Fruit fly (Drosophila melanogaster) whole organism, pupa: Measurements from ENCODE around the gene Spn28B.

Source experiments
- CG10348 ChIP-seq: fragments of 200-800 bp; sonication (Bioruptor generic); IDR thresholded peaks from 2 replicates; pipeline ENCODE4 v1.3.6; 2022; ENCODE audit warnings: missing biosample characterization, missing genetic modification characterization
- CG12605 ChIP-seq: fragments of 200-800 bp; sonication (Bioruptor generic); IDR thresholded peaks from 2 replicates; pipeline ENCODE4 v1.3.6; 2022; ENCODE audit warnings: missing biosample characterization, missing genetic modification characterization
- CG13204 ChIP-seq: fragments of 200-800 bp; sonication (Bioruptor generic); optimal IDR thresholded peaks from 2 replicates; lab custom pipeline; 2018; ENCODE audit warnings: missing biosample characterization, mild to moderate bottlenecking, missing genetic modification characterization, moderate library complexity
- CG14655 ChIP-seq: fragments of 200-800 bp; sonication (Bioruptor generic); optimal IDR thresholded peaks from 3 replicates; lab custom pipeline; 2017; ENCODE audit warnings: mild to moderate bottlenecking, missing biosample characterization, missing genetic modification reagents, missing genetic modification characterization
- CG15710 ChIP-seq: fragments of 200-800 bp; sonication (Bioruptor generic); optimal IDR thresholded peaks from 2 replicates; lab custom pipeline; 2018; ENCODE audit warnings: missing biosample characterization, mild to moderate bottlenecking, missing genetic modification characterization, moderate library complexity
- CG17806 ChIP-seq: fragments of 200-800 bp; sonication (Bioruptor generic); optimal IDR thresholded peaks from 2 replicates; lab custom pipeline; 2018; ENCODE audit warnings: missing biosample characterization, mild to moderate bottlenecking, missing genetic modification characterization, moderate library complexity
- CG32121 ChIP-seq: fragments of 200-800 bp; sonication (Bioruptor generic); IDR thresholded peaks from 2 replicates; pipeline ENCODE4 v1.3.6; 2022; ENCODE audit warnings: missing biosample characterization, missing genetic modification characterization
- CG34367 ChIP-seq: fragments of 200-800 bp; sonication (Bioruptor generic); optimal IDR thresholded peaks from 2 replicates; lab custom pipeline; 2018; ENCODE audit warnings: missing biosample characterization, mild to moderate bottlenecking, missing genetic modification characterization
- CG4496 ChIP-seq: fragments of 200-800 bp; sonication (Bioruptor generic); IDR thresholded peaks from 3 replicates; pipeline ENCODE4 v1.3.6; 2022; ENCODE audit warnings: missing biosample characterization, missing genetic modification characterization
- CG8159 ChIP-seq: fragments of 200-800 bp; sonication (Bioruptor generic); optimal IDR thresholded peaks from 3 replicates; lab custom pipeline; 2018; ENCODE audit warnings: missing biosample characterization, mild to moderate bottlenecking, missing genetic modification characterization, moderate library complexity
- CG8301 ChIP-seq: fragments of 200-800 bp; sonication (Bioruptor generic); optimal IDR thresholded peaks from 2 replicates; lab custom pipeline; 2018; ENCODE audit warnings: missing biosample characterization, mild to moderate bottlenecking, missing genetic modification characterization
- CG9948 ChIP-seq: fragments of 200-800 bp; sonication (Bioruptor generic); optimal IDR thresholded peaks from 2 replicates; lab custom pipeline; 2018; ENCODE audit warnings: missing biosample characterization, mild to moderate bottlenecking, missing genetic modification characterization, moderate library complexity
- D1 ChIP-seq: fragments of 200-800 bp; sonication (Bioruptor generic); optimal IDR thresholded peaks from 2 replicates; lab custom pipeline; 2018; ENCODE audit warnings: missing biosample characterization, mild to moderate bottlenecking, missing genetic modification characterization, moderate library complexity
- EcR ChIP-seq: fragments of 200-800 bp; sonication (Bioruptor generic); optimal IDR thresholded peaks from 3 replicates; lab custom pipeline; 2019; ENCODE audit warnings: missing biosample characterization, missing genetic modification characterization, mild to moderate bottlenecking, moderate library complexity, missing genetic modification reagents
- Ets98B ChIP-seq: fragments of 200-800 bp; sonication (Bioruptor generic); IDR thresholded peaks from 2 replicates; pipeline ENCODE4 v1.3.6; 2022; ENCODE audit warnings: missing biosample characterization, missing genetic modification characterization
- Pif1A ChIP-seq: fragments of 200-800 bp; sonication (Bioruptor generic); optimal IDR thresholded peaks from 3 replicates; lab custom pipeline; 2016; ENCODE audit warnings: missing biosample characterization, missing genetic modification characterization
- Pif1B ChIP-seq: fragments of 200-800 bp; sonication (Bioruptor generic); optimal IDR thresholded peaks from 3 replicates; lab custom pipeline; 2016; ENCODE audit warnings: missing biosample characterization, missing genetic modification characterization
- Snoo ChIP-seq: fragments of 200-800 bp; sonication (Bioruptor generic); optimal IDR thresholded peaks from 3 replicates; lab custom pipeline; 2017; ENCODE audit warnings: missing biosample characterization, mild to moderate bottlenecking, missing genetic modification characterization, inconsistent platforms
- fd96Ca ChIP-seq: fragments of 200-800 bp; sonication (Bioruptor generic); IDR thresholded peaks from 3 replicates; pipeline ENCODE4 v1.3.6; 2022; ENCODE audit warnings: missing biosample characterization, missing genetic modification characterization
- gl ChIP-seq: fragments of 200-800 bp; sonication (Bioruptor generic); optimal IDR thresholded peaks from 2 replicates; lab custom pipeline; 2018; ENCODE audit warnings: missing biosample characterization, mild to moderate bottlenecking, missing genetic modification characterization
- rn ChIP-seq: fragments of 200-800 bp; sonication (Bioruptor generic); IDR thresholded peaks from 2 replicates; pipeline ENCODE4 v1.3.6; 2022; ENCODE audit warnings: missing biosample characterization, missing genetic modification characterization

The Spn28B gene

DNA sequence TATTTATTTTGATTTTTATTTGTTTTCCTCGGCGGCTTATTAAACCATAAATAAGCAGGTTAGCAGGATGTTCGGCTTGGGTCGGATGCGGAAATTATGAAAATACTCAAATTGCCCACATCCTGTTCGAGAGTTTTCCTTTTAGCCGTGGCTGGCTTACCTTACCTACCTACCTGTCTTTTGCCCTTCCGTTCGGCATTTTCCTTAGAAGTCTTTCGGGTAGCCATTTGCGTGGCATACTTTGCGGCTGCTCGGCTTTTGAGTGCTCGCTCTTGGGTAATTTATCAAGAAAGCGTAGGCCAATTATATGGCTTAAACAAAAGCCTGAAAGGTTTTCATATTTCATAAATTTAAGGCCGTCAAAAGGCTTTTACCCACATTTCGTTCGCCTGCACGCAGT, 11.1 kb downstream of the Spn28B start:
- TF ChIP-seq fd96Ca (GFP tag; lab: Robert Waterston, UW), result no peak
- no peak for TF ChIP-seq EcR (GFP tag; lab: Kevin White, UChicago)
- no peak for TF ChIP-seq CG12605 (GFP tag; lab: Robert Waterston, UW)
- no peak for TF ChIP-seq CG14655 (GFP tag; lab: Kevin White, UChicago)
- TF ChIP-seq CG10348 (GFP tag; lab: Robert Waterston, UW), result no peak
- no peak for TF ChIP-seq CG15710 (tag; lab: Kevin White, UChicago)
- no peak for TF ChIP-seq D1
- no peak for TF ChIP-seq CG17806
- TF ChIP-seq Ets98B (GFP tag; lab: Robert Waterston, UW), result no peak
- no peak for TF ChIP-seq CG9948 (tag; lab: Kevin White, UChicago)
- TF ChIP-seq CG13204 (GFP tag; lab: Kevin White, UChicago), result no peak
- no peak for TF ChIP-seq gl (tag; lab: Kevin White, UChicago)
- no peak for TF ChIP-seq CG34367 (tag; lab: Kevin White, UChicago)
- no peak for TF ChIP-seq rn
- no peak for TF ChIP-seq Snoo (tag; lab: Kevin White, UChicago)
- TF ChIP-seq CG8159 (tag; lab: Kevin White, UChicago), result no peak
- no peak for TF ChIP-seq CG8301 (tag; lab: Kevin White, UChicago)
- TF ChIP-seq Pif1B (GFP tag; lab: Kevin White, UChicago), result no peak
- no peak for TF ChIP-seq CG4496
- TF ChIP-seq, all 21 proteins: peak for 0

DNA sequence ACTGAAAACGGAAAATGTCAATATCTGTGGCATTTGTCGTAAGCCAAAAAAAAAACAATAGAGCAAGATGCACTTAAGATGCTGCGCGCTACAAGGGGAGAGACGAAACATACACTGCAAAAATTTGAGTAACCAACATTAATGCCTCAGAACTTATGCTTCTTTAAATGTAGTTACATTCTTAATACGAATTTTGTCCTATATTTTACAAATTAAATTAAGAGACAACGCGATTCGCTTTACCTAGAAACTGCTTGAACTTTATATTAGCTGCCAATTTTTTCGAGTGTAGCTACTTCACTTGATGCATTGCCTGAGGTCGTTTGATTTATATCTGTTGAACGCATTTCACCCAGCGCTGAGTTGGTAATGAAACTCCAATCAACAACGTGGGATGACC, 15.1 kb downstream of the Spn28B start:
- TF ChIP-seq CG9948 (tag; lab: Kevin White, UChicago), result peak; percentile 38
- TF ChIP-seq Ets98B (GFP tag; lab: Robert Waterston, UW), result peak; percentile 73
- peak; percentile 65 for TF ChIP-seq CG32121 (GFP tag; lab: Robert Waterston, UW)
- peak; percentile 54 for TF ChIP-seq CG17806
- peak; percentile 21 for TF ChIP-seq CG34367 (tag; lab: Kevin White, UChicago)
- peak; percentile 65; the same call in 2 of the 3 replicates for TF ChIP-seq fd96Ca (GFP tag; lab: Robert Waterston, UW)
- no peak for TF ChIP-seq gl (tag; lab: Kevin White, UChicago)
- no peak for TF ChIP-seq CG13204 (GFP tag; lab: Kevin White, UChicago)
- TF ChIP-seq EcR (GFP tag; lab: Kevin White, UChicago), result no peak
- TF ChIP-seq Snoo (tag; lab: Kevin White, UChicago), result peak; percentile 70
- TF ChIP-seq rn, result peak; percentile 31; the same call in 1 of the 2 replicates
- TF ChIP-seq CG8159 (tag; lab: Kevin White, UChicago), result peak; percentile 51
- peak; percentile 50 for TF ChIP-seq CG15710 (tag; lab: Kevin White, UChicago)
- TF ChIP-seq D1, result no peak
- peak; percentile 63 for TF ChIP-seq CG8301 (tag; lab: Kevin White, UChicago)
- peak; percentile 70 for TF ChIP-seq Pif1A (GFP tag; lab: Kevin White, UChicago)
- peak; percentile 58 for TF ChIP-seq Pif1B (GFP tag; lab: Kevin White, UChicago)
- no peak for TF ChIP-seq CG10348 (GFP tag; lab: Robert Waterston, UW)
- TF ChIP-seq CG4496, result peak; percentile 76
- peak; percentile 66 for TF ChIP-seq CG14655 (GFP tag; lab: Kevin White, UChicago)
- TF ChIP-seq CG12605 (GFP tag; lab: Robert Waterston, UW), result peak; percentile 58; the same call in 1 of the 2 replicates
- TF ChIP-seq, all 21 proteins: peak for 16

- TF ChIP-seq CG32121 (GFP tag; lab: Robert Waterston, UW) (peak; percentile 53), Ets98B (GFP tag; lab: Robert Waterston, UW) (peak; percentile 60), CG8159 (tag; lab: Kevin White, UChicago) (no peak), D1 (no peak), fd96Ca (GFP tag; lab: Robert Waterston, UW) (0 out of 3 replicates have a peak, but pooled peaks have one; percentile 47), CG8301 (tag; lab: Kevin White, UChicago) (peak; percentile 30), Pif1A (GFP tag; lab: Kevin White, UChicago) (peak; percentile 1)
These were observed 15.7 kb downstream of the Spn28B start for dm6 chr2L:7597431-7597830.

- peak; percentile 29 for TF ChIP-seq CG17806
- TF ChIP-seq EcR (GFP tag; lab: Kevin White, UChicago), result peak; percentile 8
- TF ChIP-seq CG32121 (GFP tag; lab: Robert Waterston, UW), result peak; percentile 10; the same call in 1 of the 2 replicates
- TF ChIP-seq rn, result no peak
- TF ChIP-seq Pif1A (GFP tag; lab: Kevin White, UChicago), result no peak
- TF ChIP-seq CG8159 (tag; lab: Kevin White, UChicago), result peak; percentile 4
- peak; percentile 8; the same call in 1 of the 3 replicates for TF ChIP-seq CG4496
- TF ChIP-seq fd96Ca (GFP tag; lab: Robert Waterston, UW), result no peak
- TF ChIP-seq Ets98B (GFP tag; lab: Robert Waterston, UW), result peak; percentile 4
- peak; percentile 34 for TF ChIP-seq CG9948 (tag; lab: Kevin White, UChicago)
- no peak for TF ChIP-seq D1
- peak; percentile 27; the same call in 1 of the 2 replicates for TF ChIP-seq CG12605 (GFP tag; lab: Robert Waterston, UW)
These were observed 16.5 kb downstream of the Spn28B start for dm6 chr2L:7598260-7598659.

dm6 chr2L:7598697-7599096, 17.0 kb downstream of the Spn28B start:
- peak; percentile 61 for TF ChIP-seq CG14655 (GFP tag; lab: Kevin White, UChicago)
- TF ChIP-seq CG34367 (tag; lab: Kevin White, UChicago), result peak; percentile 18
- TF ChIP-seq gl (tag; lab: Kevin White, UChicago), result no peak
- peak; percentile 88 for TF ChIP-seq CG4496
- no peak for TF ChIP-seq EcR (GFP tag; lab: Kevin White, UChicago)
- peak; percentile 51; the same call in 1 of the 2 replicates for TF ChIP-seq CG12605 (GFP tag; lab: Robert Waterston, UW)
- TF ChIP-seq CG13204 (GFP tag; lab: Kevin White, UChicago), result no peak
- peak; percentile 82 for TF ChIP-seq CG32121 (GFP tag; lab: Robert Waterston, UW)
- peak; percentile 32 for TF ChIP-seq CG9948 (tag; lab: Kevin White, UChicago)
- peak; percentile 57 for TF ChIP-seq CG15710 (tag; lab: Kevin White, UChicago)
- TF ChIP-seq D1, result no peak
- peak; percentile 49 for TF ChIP-seq CG8159 (tag; lab: Kevin White, UChicago)
- TF ChIP-seq fd96Ca (GFP tag; lab: Robert Waterston, UW), result peak; percentile 94
- TF ChIP-seq Pif1B (GFP tag; lab: Kevin White, UChicago), result peak; percentile 24
- TF ChIP-seq Pif1A (GFP tag; lab: Kevin White, UChicago), result peak; percentile 15
- TF ChIP-seq CG10348 (GFP tag; lab: Robert Waterston, UW), result peak; percentile 74
- peak; percentile 45 for TF ChIP-seq CG8301 (tag; lab: Kevin White, UChicago)
- peak; percentile 79 for TF ChIP-seq rn
- no peak for TF ChIP-seq Snoo (tag; lab: Kevin White, UChicago)
- TF ChIP-seq Ets98B (GFP tag; lab: Robert Waterston, UW), result peak; percentile 92
- TF ChIP-seq CG17806, result peak; percentile 36
